Worm (Caenorhabditis elegans): ENCODE results near the gene Y110A2AL.10.

Gene Y110A2AL.10

DNA sequence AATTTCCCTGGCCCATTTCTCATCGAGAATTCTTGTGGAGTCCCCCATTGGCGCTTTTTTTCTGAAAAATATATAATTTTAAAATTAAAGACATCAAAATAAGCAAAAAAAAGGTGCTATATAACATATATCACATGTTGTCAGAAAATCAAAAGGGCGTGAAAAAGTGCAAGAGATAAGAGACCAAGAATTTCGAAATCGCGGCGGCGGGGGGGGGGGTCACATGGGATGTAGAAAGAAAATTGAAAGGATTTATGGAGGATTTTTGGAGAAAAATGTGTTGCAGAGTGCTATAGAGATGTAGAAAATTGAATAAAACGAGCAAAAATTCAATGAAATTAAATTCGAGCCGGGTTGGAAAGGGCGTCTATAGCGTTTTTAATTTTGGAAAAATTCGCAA is 40.5 kb downstream of the Y110A2AL.10 start, which contains the start of gene K12H6.6:
Gene K12H6.6, minus strand, starts transcription at position 61 of the 400 bp plus-strand sequence.
- no peak for TF ChIP-seq ref-1 (GFP tag; conservative IDR thresholded peaks at IDR 0.05)
- TF ChIP-seq T22C8.4 (GFP tag; IDR thresholded peaks at IDR 0.05): no peak
- TF ChIP-seq tab-1 (GFP tag; IDR thresholded peaks at IDR 0.05): no peak
- no peak for TF ChIP-seq med-1 (GFP tag; optimal IDR thresholded peaks at IDR 0.05; ENCODE audit: insufficient read depth)
- no peak for TF ChIP-seq ztf-29 (GFP tag; IDR thresholded peaks at IDR 0.05)
- TF ChIP-seq klf-2 (GFP tag; conservative IDR thresholded peaks at IDR 0.05): no peak
- TF ChIP-seq flt-1 (GFP tag; IDR thresholded peaks at IDR 0.05): no peak
- TF ChIP-seq cog-1 (tag; optimal IDR thresholded peaks at IDR 0.05): no peak
- no peak for TF ChIP-seq ztf-23 (GFP tag; IDR thresholded peaks at IDR 0.05)

DNA sequence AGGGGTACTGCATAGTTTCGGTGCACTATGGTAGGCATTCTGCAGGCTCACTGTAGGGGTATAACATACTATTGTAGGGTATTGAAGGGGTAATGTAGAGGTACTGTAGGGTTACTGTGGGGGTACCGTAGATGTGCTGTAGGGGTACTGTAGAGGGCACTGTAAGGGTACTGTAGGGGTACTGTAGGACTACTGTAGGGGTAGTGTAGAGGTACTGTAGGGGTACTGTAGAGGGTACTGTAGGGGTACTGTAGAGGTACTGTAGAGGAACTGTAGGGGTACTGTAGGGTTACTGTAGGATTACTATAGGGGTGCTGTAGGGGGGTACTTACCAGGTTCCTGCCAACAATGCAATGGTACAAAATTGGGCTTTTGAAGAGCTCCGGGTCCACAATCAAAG is 41.6 kb downstream of the Y110A2AL.10 start:
- TF ChIP-seq ztf-23 (GFP tag; IDR thresholded peaks at IDR 0.05) (no peak), ref-1 (GFP tag; conservative IDR thresholded peaks at IDR 0.05) (no peak), klf-2 (GFP tag; conservative IDR thresholded peaks at IDR 0.05) (0 out of 2 replicates have a peak, but pooled peaks have one; percentile 58)

DNA sequence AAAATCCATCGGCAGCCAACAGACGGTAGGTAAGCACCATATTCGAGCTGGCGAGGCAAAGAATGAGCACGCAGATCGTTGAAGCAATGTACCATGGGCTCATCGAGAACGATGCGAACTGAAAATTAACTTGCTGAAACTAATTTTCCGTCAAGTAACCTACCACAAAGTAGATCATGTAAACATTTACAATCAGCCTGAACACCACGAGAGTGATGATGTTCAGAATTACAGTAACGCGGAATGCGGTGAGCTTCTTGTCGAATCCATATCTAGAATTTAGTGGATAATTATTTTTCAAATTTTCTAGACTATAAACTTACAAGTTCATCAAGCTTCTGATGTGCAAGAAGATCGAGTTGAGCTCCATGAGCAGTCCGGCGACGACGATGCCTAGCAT is 42.2 kb downstream of the Y110A2AL.10 start:
- TF ChIP-seq ztf-23 (GFP tag; IDR thresholded peaks at IDR 0.05) (no peak), cog-1 (tag; optimal IDR thresholded peaks at IDR 0.05) (no peak), flt-1 (GFP tag; IDR thresholded peaks at IDR 0.05) (no peak), tab-1 (GFP tag; IDR thresholded peaks at IDR 0.05) (no peak), ref-1 (GFP tag; conservative IDR thresholded peaks at IDR 0.05) (no peak)

DNA sequence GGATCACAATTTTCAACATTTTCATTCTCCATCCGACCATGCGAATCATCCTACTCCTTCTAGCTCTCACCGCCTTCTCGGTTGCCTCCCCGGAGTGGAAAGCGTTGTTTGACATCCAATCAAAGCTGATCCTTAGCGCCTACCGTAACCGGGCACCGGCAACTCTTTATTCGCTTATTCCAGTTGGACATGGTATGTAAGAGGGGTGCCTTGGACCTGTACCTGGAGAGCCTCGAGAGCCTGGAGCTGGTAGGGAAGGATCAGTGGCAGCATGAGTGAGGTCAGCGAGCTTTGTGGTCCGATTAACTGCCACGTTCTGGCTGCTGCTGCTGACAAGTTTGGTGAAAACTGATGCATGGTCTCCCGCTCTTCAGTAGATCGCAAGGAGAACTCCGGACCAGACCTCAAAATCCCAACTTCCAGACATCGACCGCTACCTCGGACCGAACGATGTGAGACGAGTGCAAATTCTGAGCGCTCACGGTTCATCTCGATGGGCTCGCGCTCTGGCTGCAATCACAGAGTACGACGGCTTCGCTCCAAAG is 43.8 kb downstream of the Y110A2AL.10 start, which contains the start of gene K12H6.8:
Gene K12H6.8, plus strand, starts transcription at position 38 of the 545 bp plus-strand sequence.
- TF ChIP-seq flt-1 (GFP tag; IDR thresholded peaks at IDR 0.05): no peak

DNA sequence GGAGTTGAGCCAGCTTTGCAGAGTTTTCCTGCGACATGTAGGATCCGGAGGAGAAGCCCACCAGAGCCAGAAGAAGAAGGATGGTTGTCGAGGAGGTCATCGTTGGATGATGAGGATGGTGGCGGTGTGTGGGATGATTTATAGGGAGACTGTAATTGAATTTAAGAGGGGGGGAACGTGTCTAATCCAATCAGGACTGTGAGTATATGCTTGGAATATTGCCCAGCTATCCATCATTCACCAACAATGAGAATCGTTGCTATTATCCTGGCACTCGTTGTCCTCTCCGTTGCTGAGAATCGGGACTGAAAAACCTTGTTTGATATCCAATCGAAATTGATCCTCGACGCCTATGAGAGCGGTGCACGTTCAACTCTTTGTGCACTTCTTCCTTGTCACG is 45.6 kb downstream of the Y110A2AL.10 start, which contains the start of gene K12H6.5:
Gene K12H6.5, minus strand, starts transcription at position 101 of the 400 bp plus-strand sequence.
- no peak for TF ChIP-seq tab-1 (GFP tag; IDR thresholded peaks at IDR 0.05)
- no peak for TF ChIP-seq med-1 (GFP tag; optimal IDR thresholded peaks at IDR 0.05; ENCODE audit: insufficient read depth)

DNA sequence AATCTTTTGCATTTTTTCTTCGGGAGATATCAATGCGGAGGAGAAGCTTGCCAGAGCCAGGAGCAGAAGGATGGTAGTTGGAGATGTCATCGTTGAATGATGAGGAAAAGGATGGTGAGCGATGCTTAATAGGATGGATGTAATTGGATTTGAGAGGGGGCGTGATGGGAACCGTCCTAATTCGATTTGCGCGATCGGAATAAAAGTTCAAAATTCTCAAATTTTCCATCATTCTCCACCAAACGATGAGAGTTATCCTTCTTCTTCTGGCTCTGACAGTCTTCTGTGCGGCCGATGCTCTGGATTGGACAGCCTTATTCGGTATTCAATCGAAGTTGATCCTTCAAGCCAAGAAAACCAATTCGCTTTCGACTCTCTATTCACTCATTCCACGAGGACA is 47.5 kb downstream of the Y110A2AL.10 start, which contains the start of the genes K12H6.4 and K12H6.9:
Gene K12H6.4, minus strand, starts transcription at position 101 of the 400 bp plus-strand sequence.
Gene K12H6.9, plus strand, starts transcription at position 236 of the 400 bp plus-strand sequence.
- no peak for TF ChIP-seq ztf-23 (GFP tag; IDR thresholded peaks at IDR 0.05)
- no peak for TF ChIP-seq flt-1 (GFP tag; IDR thresholded peaks at IDR 0.05)
- TF ChIP-seq T22C8.4 (GFP tag; IDR thresholded peaks at IDR 0.05): no peak
- no peak for TF ChIP-seq ref-1 (GFP tag; conservative IDR thresholded peaks at IDR 0.05)
- no peak for TF ChIP-seq tab-1 (GFP tag; IDR thresholded peaks at IDR 0.05)

DNA sequence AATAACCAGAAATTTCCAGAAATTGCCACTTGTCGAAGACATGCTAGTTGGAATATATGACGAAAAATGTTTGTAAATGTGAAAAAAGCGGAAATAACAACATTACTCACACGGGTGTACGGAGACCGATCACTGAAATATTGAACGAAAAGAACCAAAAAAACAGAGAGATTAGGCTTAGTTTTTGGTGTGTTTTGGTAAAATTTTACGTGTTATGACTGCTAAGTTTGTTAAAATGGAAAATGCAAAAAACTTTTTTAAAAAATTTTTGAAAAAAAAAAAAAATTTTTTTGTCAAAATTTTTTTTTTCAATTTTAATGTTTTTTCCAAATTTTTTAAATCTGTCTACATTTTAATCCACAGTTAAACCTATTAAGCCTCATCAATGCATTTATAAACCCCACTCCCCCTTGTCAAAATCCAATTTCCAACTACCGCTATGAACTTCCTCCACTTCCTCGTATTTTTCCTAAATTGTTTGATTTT is 49.2 kb downstream of the Y110A2AL.10 start, which contains the start of the genes fut-4 and K12H6.10:
Gene fut-4, minus strand, starts transcription at position 101 of the 486 bp plus-strand sequence.
Gene K12H6.10, plus strand, starts transcription at position 436 of the 486 bp plus-strand sequence.
- TF ChIP-seq ztf-29 (GFP tag; IDR thresholded peaks at IDR 0.05): no peak
- TF ChIP-seq med-1 (GFP tag; optimal IDR thresholded peaks at IDR 0.05; ENCODE audit: insufficient read depth): no peak
- TF ChIP-seq flt-1 (GFP tag; IDR thresholded peaks at IDR 0.05): no peak
- TF ChIP-seq tab-1 (GFP tag; IDR thresholded peaks at IDR 0.05): no peak
- no peak for TF ChIP-seq cog-1 (tag; optimal IDR thresholded peaks at IDR 0.05)
- no peak for TF ChIP-seq klf-2 (GFP tag; conservative IDR thresholded peaks at IDR 0.05)
- no peak for TF ChIP-seq T22C8.4 (GFP tag; IDR thresholded peaks at IDR 0.05)
- TF ChIP-seq ztf-23 (GFP tag; IDR thresholded peaks at IDR 0.05): no peak
- no peak for TF ChIP-seq ref-1 (GFP tag; conservative IDR thresholded peaks at IDR 0.05)
